Fruit fly (Drosophila melanogaster) whole organism, embryonic: ENCODE data around the gene CG42324.

ENCODE experiments used
- Atf-2 ChIP-seq: fragments of 200-800 bp; sonication (Bioruptor generic); optimal IDR thresholded peaks from 2 replicates; lab custom pipeline; 2016; ENCODE audit warnings: missing biosample characterization, missing genetic modification characterization
- Atf6 ChIP-seq: fragments of 200-800 bp; sonication (Bioruptor generic); IDR thresholded peaks from 2 replicates; pipeline ENCODE4 v1.3.6; 2022; ENCODE audit warnings: missing biosample characterization, missing genetic modification characterization
- Blimp-1 ChIP-seq: fragments of 200-800 bp; sonication (Bioruptor generic); optimal IDR thresholded peaks from 3 replicates; lab custom pipeline; 2018; ENCODE audit warnings: missing biosample characterization, missing genetic modification characterization, mild to moderate bottlenecking, moderate library complexity, missing genetic modification reagents
- BtbVII ChIP-seq: fragments of 200-800 bp; sonication (Bioruptor generic); optimal IDR thresholded peaks from 3 replicates; lab custom pipeline; 2017; ENCODE audit warnings: missing biosample characterization, mild to moderate bottlenecking, missing genetic modification characterization
- CG10209 ChIP-seq: fragments of 200-800 bp; sonication (Bioruptor generic); optimal IDR thresholded peaks from 3 replicates; lab custom pipeline; 2017; ENCODE audit warnings: missing biosample characterization, mild to moderate bottlenecking, missing genetic modification characterization, missing genetic modification reagents
- CG11504 ChIP-seq: fragments of 200-800 bp; sonication (Bioruptor generic); optimal IDR thresholded peaks from 3 replicates; lab custom pipeline; 2019; ENCODE audit warnings: missing biosample characterization, mild to moderate bottlenecking, missing genetic modification characterization, moderate library complexity
- CG11723 ChIP-seq: fragments of 200-800 bp; sonication (Bioruptor generic); optimal IDR thresholded peaks from 2 replicates; lab custom pipeline; 2017; ENCODE audit warnings: missing biosample characterization, mild to moderate bottlenecking, missing genetic modification characterization
- CG13296 ChIP-seq: fragments of 200-800 bp; sonication (Bioruptor generic); optimal IDR thresholded peaks from 3 replicates; lab custom pipeline; 2018; ENCODE audit warnings: missing biosample characterization, mild to moderate bottlenecking, missing genetic modification characterization
- CG13775 ChIP-seq: fragments of 200-800 bp; sonication (Bioruptor generic); optimal IDR thresholded peaks from 3 replicates; lab custom pipeline; 2017; ENCODE audit warnings: missing biosample characterization, mild to moderate bottlenecking, missing genetic modification characterization
- CG14710 ChIP-seq: fragments of 200-800 bp; sonication (Bioruptor generic); optimal IDR thresholded peaks from 3 replicates; lab custom pipeline; 2019; ENCODE audit warnings: missing biosample characterization, mild to moderate bottlenecking, missing genetic modification characterization, moderate library complexity
- CG16863 ChIP-seq: fragments of 200-800 bp; sonication (Bioruptor generic); optimal IDR thresholded peaks from 3 replicates; lab custom pipeline; 2016; ENCODE audit warnings: missing biosample characterization, missing genetic modification characterization
- CG17359 ChIP-seq: fragments of 200-800 bp; sonication (Bioruptor generic); optimal IDR thresholded peaks from 3 replicates; lab custom pipeline; 2018; ENCODE audit warnings: missing biosample characterization, mild to moderate bottlenecking, missing genetic modification characterization, moderate library complexity
- CG18262 ChIP-seq: fragments of 200-800 bp; optimal IDR thresholded peaks from 3 replicates; lab custom pipeline; 2019; ENCODE audit warnings: missing biosample characterization, mild to moderate bottlenecking, missing genetic modification characterization, moderate library complexity
- CG32772 ChIP-seq: fragments of 200-800 bp; sonication (Bioruptor generic); IDR thresholded peaks from 2 replicates; pipeline ENCODE4 v1.3.6; 2022; ENCODE audit warnings: missing biosample characterization, missing genetic modification characterization
- CG6791 ChIP-seq: fragments of 200-800 bp; sonication (Bioruptor generic); IDR thresholded peaks from 3 replicates; pipeline ENCODE4 v1.3.6; 2022; ENCODE audit warnings: missing biosample characterization, missing genetic modification characterization; ENCODE audit not compliant: partially characterized antibody
- CG6854 ChIP-seq: fragments of 200-800 bp; sonication (Bioruptor generic); optimal IDR thresholded peaks from 3 replicates; lab custom pipeline; 2017; ENCODE audit warnings: missing biosample characterization, mild to moderate bottlenecking, missing genetic modification characterization
- CG7839 ChIP-seq: fragments of 200-800 bp; sonication (Bioruptor generic); optimal IDR thresholded peaks from 3 replicates; lab custom pipeline; 2018; ENCODE audit warnings: missing biosample characterization, mild to moderate bottlenecking, missing genetic modification characterization, moderate library complexity
- CG8290 ChIP-seq, 3 experiments: fragments of 200-800 bp; sonication (Bioruptor generic); optimal IDR thresholded peaks; 2 replicates each; lab custom pipeline; 2016 to 2019; ENCODE audit warnings: missing biosample characterization in 3 of 3, missing genetic modification characterization in 3 of 3, mild to moderate bottlenecking in 2 of 3, moderate library complexity in 1 of 3
- CG8478 ChIP-seq: fragments of >200 bp; optimal IDR thresholded peaks from 2 replicates; lab custom pipeline; 2018
- CG9609 ChIP-seq: fragments of 200-800 bp; sonication (Bioruptor generic); optimal IDR thresholded peaks from 3 replicates; lab custom pipeline; 2016; ENCODE audit warnings: missing biosample characterization, missing genetic modification characterization
- CrebB ChIP-seq: fragments of 200-800 bp; sonication (Bioruptor generic); optimal IDR thresholded peaks from 3 replicates; lab custom pipeline; 2018; ENCODE audit warnings: missing biosample characterization, mild to moderate bottlenecking, missing genetic modification characterization
- Deaf1 ChIP-seq: fragments of 200-800 bp; optimal IDR thresholded peaks from 3 replicates; lab custom pipeline; 2019; ENCODE audit warnings: missing biosample characterization, mild to moderate bottlenecking, missing genetic modification characterization, moderate library complexity
- Eip74EF ChIP-seq, 2 experiments: fragments of 200-800 bp in 1 of 2; fragments of >200 bp in 1 of 2; sonication (Bioruptor generic) in 1 of 2; optimal IDR thresholded peaks; 2 replicates each; lab custom pipeline; 2017 to 2019; ENCODE audit warnings: missing biosample characterization in 2 of 2, missing genetic modification characterization in 2 of 2, mild to moderate bottlenecking in 1 of 2, moderate library complexity in 1 of 2
- Oli ChIP-seq: fragments of 200-800 bp; sonication (Bioruptor generic); optimal IDR thresholded peaks from 2 replicates; lab custom pipeline; 2018; ENCODE audit warnings: missing biosample characterization, mild to moderate bottlenecking, missing genetic modification characterization, moderate library complexity
- Sox100B ChIP-seq: fragments of 200-800 bp; sonication (Bioruptor generic); optimal IDR thresholded peaks from 3 replicates; lab custom pipeline; 2018; ENCODE audit warnings: missing biosample characterization, mild to moderate bottlenecking, missing genetic modification characterization
- Sox102F ChIP-seq: fragments of 200-800 bp; sonication (Bioruptor generic); optimal IDR thresholded peaks from 2 replicates; lab custom pipeline; 2018; ENCODE audit warnings: missing biosample characterization, mild to moderate bottlenecking, missing genetic modification characterization, moderate library complexity
- Sry-δ ChIP-seq: fragments of 200-800 bp; sonication (Bioruptor generic); optimal IDR thresholded peaks from 2 replicates; lab custom pipeline; 2016; ENCODE audit warnings: missing biosample characterization, missing genetic modification characterization
- Ssrp ChIP-seq: fragments of 200-800 bp; sonication (Bioruptor generic); optimal IDR thresholded peaks from 2 replicates; lab custom pipeline; 2018; ENCODE audit warnings: missing biosample characterization, mild to moderate bottlenecking, missing genetic modification characterization, moderate library complexity
- Tbp ChIP-seq: fragments of >200 bp; optimal IDR thresholded peaks from 2 replicates; lab custom pipeline; 2018; ENCODE audit warnings: missing biosample characterization, missing genetic modification characterization
- Xbp1 ChIP-seq: fragments of 200-800 bp; sonication (Bioruptor generic); optimal IDR thresholded peaks from 3 replicates; lab custom pipeline; 2016; ENCODE audit warnings: missing biosample characterization, mild to moderate bottlenecking, missing genetic modification characterization
- amos ChIP-seq: fragments of 200-800 bp; sonication (Bioruptor generic); IDR thresholded peaks from 2 replicates; pipeline ENCODE4 v1.3.6; 2022; ENCODE audit warnings: missing biosample characterization, missing genetic modification characterization; ENCODE audit not compliant: partially characterized antibody
- ci ChIP-seq: fragments of 200-800 bp; sonication (Bioruptor generic); IDR thresholded peaks from 3 replicates; pipeline ENCODE4 v1.3.6; 2022; ENCODE audit warnings: missing biosample characterization, missing genetic modification characterization
- dpn ChIP-seq, 2 experiments: fragments of 200-800 bp; sonication (Bioruptor generic); optimal IDR thresholded peaks; 3 replicates each; lab custom pipeline; 2016; ENCODE audit warnings: missing biosample characterization in 2 of 2, missing genetic modification characterization in 2 of 2
- gcm ChIP-seq: fragments of 200-800 bp; sonication (Bioruptor generic); optimal IDR thresholded peaks from 2 replicates; lab custom pipeline; 2019; ENCODE audit warnings: missing biosample characterization, mild to moderate bottlenecking, missing genetic modification characterization, moderate library complexity
- grau ChIP-seq: fragments of 200-800 bp; optimal IDR thresholded peaks from 3 replicates; lab custom pipeline; 2019; ENCODE audit warnings: missing biosample characterization, mild to moderate bottlenecking, missing genetic modification characterization, moderate library complexity
- gsb ChIP-seq: fragments of 200-800 bp; sonication (Bioruptor generic); IDR thresholded peaks from 2 replicates; pipeline ENCODE4 v1.3.6; 2022; ENCODE audit warnings: missing biosample characterization, missing genetic modification characterization
- gsb-n ChIP-seq: fragments of 200-800 bp; sonication (Bioruptor generic); optimal IDR thresholded peaks from 3 replicates; lab custom pipeline; 2018; ENCODE audit warnings: missing biosample characterization, mild to moderate bottlenecking, missing genetic modification characterization
- gt ChIP-seq: fragments of 200-800 bp; sonication (Bioruptor generic); IDR thresholded peaks from 2 replicates; pipeline ENCODE4 v1.3.6; 2022; ENCODE audit warnings: missing biosample characterization, missing genetic modification characterization
- ind ChIP-seq: fragments of 200-800 bp; sonication (Bioruptor generic); optimal IDR thresholded peaks from 3 replicates; lab custom pipeline; 2016; ENCODE audit warnings: missing biosample characterization, missing genetic modification characterization
- klu ChIP-seq: fragments of 200-800 bp; sonication (Bioruptor generic); IDR thresholded peaks from 2 replicates; pipeline ENCODE4 v1.3.6; 2022; ENCODE audit warnings: missing biosample characterization, missing genetic modification characterization
- odd ChIP-seq: fragments of 200-800 bp; sonication (Bioruptor generic); optimal IDR thresholded peaks from 2 replicates; lab custom pipeline; 2017; ENCODE audit warnings: missing biosample characterization, mild to moderate bottlenecking, missing genetic modification characterization
- org-1 ChIP-seq: fragments of 200-800 bp; sonication (Bioruptor generic); optimal IDR thresholded peaks from 2 replicates; lab custom pipeline; 2017; ENCODE audit warnings: missing biosample characterization, missing genetic modification characterization
- ranshi ChIP-seq: fragments of 200-800 bp; sonication (Bioruptor generic); IDR thresholded peaks from 2 replicates; pipeline ENCODE4 v1.3.6; 2022; ENCODE audit warnings: missing biosample characterization, missing genetic modification characterization
- row ChIP-seq: fragments of 200-800 bp; sonication (Bioruptor generic); IDR thresholded peaks from 3 replicates; pipeline ENCODE4 v1.3.6; 2022; ENCODE audit warnings: missing biosample characterization, missing genetic modification characterization
- slbo ChIP-seq: fragments of 200-800 bp; sonication (Bioruptor generic); IDR thresholded peaks from 2 replicates; pipeline ENCODE4 v1.3.6; 2022; ENCODE audit warnings: missing biosample characterization, missing genetic modification characterization
- tap ChIP-seq: fragments of 200-800 bp; optimal IDR thresholded peaks from 3 replicates; lab custom pipeline; 2019; ENCODE audit warnings: missing biosample characterization, mild to moderate bottlenecking, missing genetic modification characterization, moderate library complexity
- tgo ChIP-seq: fragments of 200-800 bp; sonication (Bioruptor generic); IDR thresholded peaks from 3 replicates; pipeline ENCODE4 v1.3.6; 2022; ENCODE audit warnings: missing biosample characterization, missing genetic modification characterization
- tio ChIP-seq: fragments of 200-800 bp; sonication (Bioruptor generic); optimal IDR thresholded peaks from 2 replicates; lab custom pipeline; 2017; ENCODE audit warnings: missing biosample characterization, missing genetic modification characterization, inconsistent platforms

Gene CG42324

DNA sequence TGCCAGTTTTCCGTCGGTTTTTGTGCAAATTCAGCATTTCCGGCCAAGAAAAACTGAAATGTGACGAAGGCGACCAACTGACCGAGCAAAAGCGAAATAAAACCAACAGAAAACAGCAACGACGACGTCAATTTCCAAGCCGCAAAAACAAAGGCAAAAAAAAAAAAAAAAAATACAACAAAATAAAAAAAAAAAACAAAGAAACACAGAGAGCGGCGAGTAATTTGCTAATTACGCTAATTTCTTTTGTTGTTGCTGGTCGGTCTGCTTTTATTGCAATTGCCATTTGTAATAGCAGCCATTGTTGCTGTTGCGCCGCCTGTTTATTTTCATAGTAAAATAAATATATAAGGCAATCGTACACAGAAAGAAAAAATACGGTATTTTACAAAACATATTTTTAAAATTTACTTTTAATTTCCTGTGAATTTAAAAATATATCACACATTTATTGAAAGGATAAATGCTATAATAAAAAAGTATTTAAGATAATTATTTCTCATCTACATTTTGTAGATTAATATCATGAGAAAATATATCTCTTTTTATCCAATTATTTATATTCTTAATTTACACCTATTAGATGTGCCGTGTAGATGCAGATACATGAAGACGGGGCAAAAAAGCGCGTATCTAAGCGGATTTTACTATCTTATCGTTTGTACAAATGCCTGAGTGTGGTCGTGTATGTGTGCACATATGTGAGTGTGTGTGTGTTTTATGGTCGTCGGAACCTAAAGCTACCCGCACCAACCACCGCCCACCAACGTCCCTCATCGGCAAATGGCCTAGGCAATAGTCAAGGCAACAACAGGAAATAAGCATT is 35.2 kb upstream of the CG42324 start (continued):
- TF ChIP-seq dpn (GFP tag; optimal IDR thresholded peaks at IDR 0.05; lab: Kevin White, UChicago) (peak in 1 of 2 experiments; percentile 16), org-1 (no peak), klu (GFP tag; lab: Robert Waterston, UW) (no peak; the same call in 1 of the 2 replicates), Blimp-1 (GFP tag; lab: Kevin White, UChicago) (peak; percentile 27), Eip74EF (GFP tag; optimal IDR thresholded peaks at IDR 0.05; lab: Kevin White, UChicago) (no peak), CG18262 (tag; lab: Kevin White, UChicago) (peak; percentile 68), tio (GFP tag; lab: Kevin White, UChicago) (peak; percentile 48), tap (tag; lab: Kevin White, UChicago) (peak; percentile 42), CG14710 (peak; percentile 7), ci (GFP tag; lab: Robert Waterston, UW) (peak; percentile 69; the same call in 1 of the 3 replicates), gsb (GFP tag; lab: Robert Waterston, UW) (peak; percentile 39), Tbp (GFP tag; lab: Kevin White, UChicago) (no peak), Atf6 (GFP tag; lab: Robert Waterston, UW) (peak; percentile 58; the same call in 1 of the 2 replicates), CG10209 (peak; percentile 51), Sox100B (GFP tag; lab: Kevin White, UChicago) (peak; percentile 62), ranshi (GFP tag; lab: Robert Waterston, UW) (peak; percentile 39; the same call in 1 of the 2 replicates), CG8290 (GFP tag; optimal IDR thresholded peaks at IDR 0.05; lab: Kevin White, UChicago) (no peak), CG8290 (tag; optimal IDR thresholded peaks at IDR 0.05; lab: Kevin White, UChicago) (peak in 1 of 2 experiments; percentile 41), Oli (tag; lab: Kevin White, UChicago) (peak; percentile 58), CG13296 (GFP tag; lab: Kevin White, UChicago) (peak; percentile 40), Sox102F (GFP tag; lab: Kevin White, UChicago) (peak; percentile 71), Deaf1 (peak; percentile 46), BtbVII (peak; percentile 30), amos (GFP tag; lab: Robert Waterston, UW) (no peak; the same call in 1 of the 2 replicates), CG32772 (GFP tag; lab: Robert Waterston, UW) (0 out of 2 replicates have a peak, but pooled peaks have one; percentile 19), CG11723 (GFP tag; lab: Kevin White, UChicago) (no peak), ind (GFP tag; lab: Kevin White, UChicago) (peak; percentile 16), Ssrp (tag; lab: Kevin White, UChicago) (peak; percentile 46), CG6791 (GFP tag; lab: Robert Waterston, UW) (no peak), CG9609 (GFP tag; lab: Kevin White, UChicago) (no peak), CG17359 (peak; percentile 38), slbo (GFP tag; lab: Robert Waterston, UW) (peak; percentile 73; the same call in 1 of the 2 replicates), Atf-2 (GFP tag; lab: Kevin White, UChicago) (no peak), CG16863 (no peak), CG6854 (GFP tag; lab: Kevin White, UChicago) (no peak), gt (GFP tag; lab: Robert Waterston, UW) (no peak), CG13775 (peak; percentile 37), CrebB (tag; lab: Kevin White, UChicago) (no peak), CG7839 (peak; percentile 74), Xbp1 (peak; percentile 34), tgo (GFP tag; lab: Robert Waterston, UW) (peak; percentile 66; the same call in 2 of the 3 replicates), CG8478 (no peak), row (peak; percentile 59; the same call in 2 of the 3 replicates), gsb-n (tag; lab: Kevin White, UChicago) (peak; percentile 19), grau (tag; lab: Kevin White, UChicago) (peak; percentile 80), Sry-δ (GFP tag; lab: Kevin White, UChicago) (no peak), CG11504 (tag; lab: Kevin White, UChicago) (peak; percentile 79), gcm (GFP tag; lab: Kevin White, UChicago) (peak; percentile 34), odd (GFP tag; lab: Kevin White, UChicago) (peak; percentile 12)
